Worm (Caenorhabditis elegans): ENCODE measurements around the gene F54D11.4.

DNA sequence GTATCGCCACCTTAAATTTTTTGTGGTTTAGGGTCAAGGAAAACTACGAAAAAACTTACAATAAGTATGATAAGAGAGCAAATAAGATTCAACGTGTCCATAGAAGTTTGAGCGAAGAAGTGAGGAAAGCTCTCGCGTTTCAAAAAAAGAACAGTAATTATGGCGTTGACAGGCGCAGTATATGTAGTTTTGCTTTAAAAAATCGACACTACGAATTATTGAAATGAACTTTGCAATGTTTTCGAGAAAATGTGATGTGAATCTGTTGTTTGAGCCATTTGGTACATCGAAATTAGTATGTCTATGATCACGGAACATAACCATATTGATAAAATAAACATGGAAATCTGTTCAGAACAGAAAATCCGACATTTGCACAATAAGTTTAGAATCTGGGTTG, 46.4 kb downstream of the F54D11.4 start, which contains the start of gene srx-74:
- no peak for TF ChIP-seq Y53F4B.3 (GFP tag; IDR thresholded peaks at IDR 0.05)
- no peak for TF ChIP-seq unc-130 (GFP tag; optimal IDR thresholded peaks at IDR 0.05)
- TF ChIP-seq nhr-90 (tag; optimal IDR thresholded peaks at IDR 0.05), result no peak
- no peak for TF ChIP-seq snpc-1.3 (tag; optimal IDR thresholded peaks at IDR 0.05; ENCODE audit: insufficient read depth)
- TF ChIP-seq ztf-26 (tag; optimal IDR thresholded peaks at IDR 0.05), result no peak
- no peak for TF ChIP-seq zfh-2 (GFP tag; conservative IDR thresholded peaks at IDR 0.05)
- no peak for TF ChIP-seq attf-3 (GFP tag; conservative IDR thresholded peaks at IDR 0.05)

All from whole organism, young adult.